Worm (Caenorhabditis elegans): ENCODE data around the gene F58H1.5.

Gene F58H1.5

DNA sequence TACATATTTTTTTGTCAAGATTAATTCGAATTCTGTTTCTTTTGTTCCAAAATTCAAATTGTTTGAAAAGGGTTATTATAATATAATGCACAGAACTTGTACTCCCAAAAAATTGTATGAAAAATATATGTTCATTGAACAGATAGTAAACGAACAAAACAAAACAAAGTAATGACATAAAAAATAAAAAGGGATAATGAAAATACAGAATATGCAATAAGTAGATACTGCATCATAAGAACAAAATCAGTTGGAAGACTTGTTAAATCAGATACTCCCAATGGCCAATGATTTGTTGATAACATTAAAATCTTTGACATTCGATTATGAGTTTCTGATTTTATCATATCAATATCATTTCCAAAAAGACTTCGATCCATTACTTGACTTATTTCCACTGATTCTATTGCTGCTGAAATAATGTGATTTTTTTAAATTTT, 46.3 kb downstream of the F58H1.5 start (continued):
- TF ChIP-seq pbrm-1 (GFP tag; IDR thresholded peaks at IDR 0.05) (peak; percentile 74; the same call in 1 of the 2 replicates), T07F8.4 (tag; optimal IDR thresholded peaks at IDR 0.05) (no peak), F55B11.4 (tag; optimal IDR thresholded peaks at IDR 0.05; ENCODE audit: borderline replicate concordance, insufficient read depth) (no peak), F57A8.1 (GFP tag; optimal IDR thresholded peaks at IDR 0.05) (no peak), B0336.3 (GFP tag; IDR thresholded peaks at IDR 0.05) (peak; percentile 83)

DNA sequence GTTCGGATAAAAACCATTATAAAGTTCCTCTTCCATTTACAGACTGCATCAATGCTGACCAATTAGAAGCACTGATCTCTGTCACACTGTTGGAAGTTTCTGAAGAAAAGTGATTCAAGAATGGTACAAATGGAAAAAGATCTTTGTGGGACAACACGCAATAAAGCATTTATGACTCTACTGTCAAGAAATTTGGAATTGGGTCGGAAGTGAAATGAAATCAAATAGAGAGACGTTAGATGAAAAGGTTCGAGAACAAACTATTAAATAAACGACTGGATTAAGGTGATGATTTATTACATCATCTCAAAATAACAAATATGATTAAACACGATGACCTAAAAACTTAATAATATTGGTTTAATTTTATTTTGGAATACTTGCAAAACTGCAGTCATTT, 48.3 kb downstream of the F58H1.5 start, which contains the start of gene F57F5.3:
Gene F57F5.3 (minus strand): TSS at position 101 of the 400 bp plus-strand sequence.
- TF ChIP-seq cebp-1 (GFP tag; IDR thresholded peaks at IDR 0.05) (no peak), cebp-1 (tag; optimal IDR thresholded peaks at IDR 0.05) (no peak), D2030.7 (GFP tag; IDR thresholded peaks at IDR 0.05) (no peak), nhr-120 (GFP tag; IDR thresholded peaks at IDR 0.05) (no peak), ama-1 (optimal IDR thresholded peaks at IDR 0.05) (no peak), ama-1 (GFP tag; optimal IDR thresholded peaks at IDR 0.05) (no peak), dpff-1 (tag; optimal IDR thresholded peaks at IDR 0.05) (no peak), T07F8.4 (tag; optimal IDR thresholded peaks at IDR 0.05) (no peak), B0035.1 (tag; optimal IDR thresholded peaks at IDR 0.05) (no peak), mxl-1 (tag; optimal IDR thresholded peaks at IDR 0.05) (no peak), sdz-38 (tag; optimal IDR thresholded peaks at IDR 0.05) (no peak), xnd-1 (tag; optimal IDR thresholded peaks at IDR 0.05) (no peak), F10E7.11 (tag; optimal IDR thresholded peaks at IDR 0.05) (no peak)

DNA sequence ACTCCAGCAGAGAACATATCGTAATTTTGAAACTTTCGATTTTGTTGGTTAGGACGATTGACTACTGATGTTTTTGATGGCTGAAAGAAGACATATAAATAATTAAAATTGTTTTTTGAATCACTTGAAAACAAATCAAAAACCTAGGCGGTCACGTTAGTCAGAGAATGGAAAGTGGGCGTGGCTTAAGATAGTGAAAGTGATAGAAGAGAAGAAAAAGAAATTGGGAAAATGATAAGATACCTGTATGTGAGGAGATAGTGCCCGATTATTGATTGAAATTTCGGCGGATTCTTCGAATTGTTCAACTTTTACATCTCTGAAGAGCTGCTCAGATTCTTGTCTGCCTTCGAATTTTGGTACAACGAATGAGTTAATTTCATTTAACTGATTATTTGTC, 53.5 kb downstream of the F58H1.5 start:
- TF ChIP-seq efl-1 (GFP tag; optimal IDR thresholded peaks at IDR 0.05) (no peak), K11D2.4 (GFP tag; IDR thresholded peaks at IDR 0.05) (no peak), Y53G8AR.9 (GFP tag; conservative IDR thresholded peaks at IDR 0.05) (no peak)
